Worm (Caenorhabditis elegans) whole organism, L4 larva: ENCODE results near the gene C04E12.5.
A peak's percentile ranks its signal among the peaks of the same experiment; 100 is the strongest.

ENCODE experiments used
- D1046.2 ChIP-seq: fragments of 200-800 bp; sonication (Bioruptor generic); IDR thresholded peaks from 2 replicates; pipeline ENCODE4 v1.3.6; 2022; ENCODE audit warnings: missing genetic modification characterization, missing compliant biosample characterization
- F26F4.8 ChIP-seq: fragments of 200-800 bp; sonication (Bioruptor generic); conservative IDR thresholded peaks from 2 replicates; pipeline ENCODE4 v1.3.6; 2022; ENCODE audit warnings: missing genetic modification characterization, missing compliant biosample characterization
- F37D6.2 ChIP-seq: sonication (generic microtip); optimal IDR thresholded peaks from 2 replicates; lab custom pipeline; 2016; ENCODE audit warnings: mild to moderate bottlenecking, missing genetic modification characterization, missing compliant biosample characterization
- F49E8.2 ChIP-seq: sonication (generic microtip); optimal IDR thresholded peaks from 2 replicates; lab custom pipeline; 2016; ENCODE audit warnings: missing compliant biosample characterization, mild to moderate bottlenecking, missing genetic modification characterization, borderline replicate concordance
- T20F7.1 ChIP-seq: fragments of 200-800 bp; sonication (Bioruptor generic); optimal IDR thresholded peaks from 2 replicates; lab custom pipeline; 2018; ENCODE audit warnings: mild to moderate bottlenecking, missing genetic modification characterization, missing compliant biosample characterization
- Y105C5A.15 ChIP-seq: fragments of 200-800 bp; sonication (Bioruptor generic); IDR thresholded peaks from 2 replicates; pipeline ENCODE4 v1.3.6; 2022; ENCODE audit warnings: missing genetic modification characterization, missing compliant biosample characterization
- Y5F2A.4 ChIP-seq: fragments of 200-800 bp; sonication (Bioruptor generic); optimal IDR thresholded peaks from 2 replicates; lab custom pipeline; 2018; ENCODE audit warnings: mild to moderate bottlenecking, missing genetic modification characterization, missing compliant biosample characterization
- ZK337.2 ChIP-seq: fragments of 200-800 bp; sonication (Bioruptor generic); IDR thresholded peaks from 2 replicates; pipeline ENCODE4 v1.3.6; 2022; ENCODE audit warnings: missing genetic modification reagents, missing genetic modification characterization, missing compliant biosample characterization
- aha-1 ChIP-seq: fragments of 150-350 bp; peaks from one replicate; lab custom pipeline; 2014; ENCODE audit warnings: missing biosample characterization, missing genetic modification characterization
- aly-2 ChIP-seq: sonication (generic microtip); optimal IDR thresholded peaks from 2 replicates; lab custom pipeline; 2018; ENCODE audit warnings: missing biosample characterization, missing genetic modification characterization
- ama-1 ChIP-seq: fragments of 150-350 bp; optimal IDR thresholded peaks from 2 replicates; lab custom pipeline; 2014; ENCODE audit warnings: inconsistent platforms, mixed read lengths
- arid-1 ChIP-seq: fragments of 200-800 bp; sonication (Bioruptor generic); conservative IDR thresholded peaks from 2 replicates; pipeline ENCODE4 v1.3.6; 2022; ENCODE audit warnings: missing genetic modification reagents, missing genetic modification characterization, missing compliant biosample characterization
- ceh-32 ChIP-seq: sonication (generic microtip); optimal IDR thresholded peaks from 2 replicates; lab custom pipeline; 2016; ENCODE audit warnings: mild to moderate bottlenecking, missing genetic modification characterization, missing compliant biosample characterization; ENCODE audit not compliant: poor library complexity
- ceh-62 ChIP-seq: sonication (generic microtip); optimal IDR thresholded peaks from 2 replicates; lab custom pipeline; 2017; ENCODE audit warnings: missing biosample characterization, missing genetic modification characterization
- ces-1 ChIP-seq: fragments of 150-350 bp; sonication (generic microtip); optimal IDR thresholded peaks from 4 replicates; lab custom pipeline; 2014; ENCODE audit warnings: missing biosample characterization, missing genetic modification reagents, missing genetic modification characterization
- ctbp-1 ChIP-seq: fragments of 200-800 bp; sonication (Bioruptor generic); IDR thresholded peaks from 2 replicates; pipeline ENCODE4 v1.3.6; 2022; ENCODE audit warnings: missing genetic modification reagents, missing genetic modification characterization, missing compliant biosample characterization
- daf-12 ChIP-seq: fragments of 150-350 bp; optimal IDR thresholded peaks from 2 replicates; lab custom pipeline; 2014; ENCODE audit warnings: missing biosample characterization, missing genetic modification reagents, missing genetic modification characterization
- daf-19 ChIP-seq: fragments of 200-800 bp; sonication (Bioruptor generic); conservative IDR thresholded peaks from 2 replicates; pipeline ENCODE4 v1.3.6; 2022; ENCODE audit warnings: missing genetic modification characterization, missing compliant biosample characterization
- dve-1 ChIP-seq: sonication (generic microtip); optimal IDR thresholded peaks from 2 replicates; lab custom pipeline; 2017; ENCODE audit warnings: antibody characterized with exemption, mild to moderate bottlenecking, missing genetic modification characterization, missing compliant biosample characterization; ENCODE audit not compliant: insufficient read depth
- egl-27 ChIP-seq: sonication (generic microtip); optimal IDR thresholded peaks from 3 replicates; lab custom pipeline; 2017; ENCODE audit warnings: missing biosample characterization, missing genetic modification reagents, missing genetic modification characterization
- gei-8 ChIP-seq: fragments of 200-800 bp; sonication (Bioruptor generic); optimal IDR thresholded peaks from 2 replicates; lab custom pipeline; 2018; ENCODE audit warnings: mild to moderate bottlenecking, missing genetic modification characterization, missing compliant biosample characterization
- hif-1 ChIP-seq, 2 experiments: sonication (generic microtip); optimal IDR thresholded peaks; 2 replicates each; lab custom pipeline; 2016 to 2017; ENCODE audit warnings: missing compliant biosample characterization in 2 of 2, missing genetic modification characterization in 2 of 2, missing genetic modification reagents in 2 of 2, missing genotype in 2 of 2, mild to moderate bottlenecking in 1 of 2
- hlh-30 ChIP-seq: sonication (generic microtip); optimal IDR thresholded peaks from 2 replicates; lab custom pipeline; 2017; ENCODE audit warnings: antibody characterized with exemption, mild to moderate bottlenecking, missing genetic modification characterization, missing compliant biosample characterization; ENCODE audit not compliant: insufficient read depth
- hmg-1.1 ChIP-seq: fragments of 200-800 bp; sonication (Bioruptor generic); IDR thresholded peaks from 2 replicates; pipeline ENCODE4 v1.3.6; 2022; ENCODE audit warnings: missing genetic modification reagents, missing genetic modification characterization, missing compliant biosample characterization
- lim-7 ChIP-seq: fragments of 200-800 bp; sonication (Bioruptor generic); IDR thresholded peaks from 2 replicates; pipeline ENCODE4 v1.3.6; 2022; ENCODE audit warnings: missing genetic modification characterization, missing compliant biosample characterization
- lin-1 ChIP-seq: fragments of 200-800 bp; sonication (Bioruptor generic); IDR thresholded peaks from 2 replicates; pipeline ENCODE4 v1.3.6; 2022; ENCODE audit warnings: missing genetic modification reagents, missing genetic modification characterization, missing compliant biosample characterization
- lin-15B ChIP-seq: fragments of 150-350 bp; sonication (generic microtip); optimal IDR thresholded peaks from 3 replicates; lab custom pipeline; 2014; ENCODE audit warnings: missing biosample characterization, missing genetic modification characterization
- lin-29 ChIP-seq: fragments of 200-800 bp; sonication (Bioruptor generic); IDR thresholded peaks from 2 replicates; pipeline ENCODE4 v1.3.6; 2022; ENCODE audit warnings: missing genetic modification reagents, missing genetic modification characterization, missing compliant biosample characterization
- lin-38 ChIP-seq: fragments of 200-800 bp; sonication (Bioruptor generic); IDR thresholded peaks from 2 replicates; pipeline ENCODE4 v1.3.6; 2022; ENCODE audit warnings: missing genetic modification reagents, missing genetic modification characterization, missing compliant biosample characterization
- lin-39 ChIP-seq: fragments of 150-350 bp; optimal IDR thresholded peaks from 2 replicates; lab custom pipeline; 2014; ENCODE audit warnings: missing biosample characterization, missing genetic modification reagents, missing genetic modification characterization
- lir-3 ChIP-seq: sonication (generic microtip); optimal IDR thresholded peaks from 2 replicates; lab custom pipeline; 2016; ENCODE audit warnings: mild to moderate bottlenecking, missing genetic modification characterization, missing compliant biosample characterization
- madf-9 ChIP-seq: fragments of 200-800 bp; sonication (Bioruptor generic); conservative IDR thresholded peaks from 2 replicates; pipeline ENCODE4 v1.3.6; 2022; ENCODE audit warnings: missing genetic modification reagents, missing genetic modification characterization, missing compliant biosample characterization
- mdl-1 ChIP-seq, 2 experiments: fragments of 150-350 bp in 1 of 2; sonication (generic microtip) in 1 of 2; optimal IDR thresholded peaks; 2 replicates each; lab custom pipeline; 2014 to 2017; ENCODE audit warnings: missing biosample characterization in 2 of 2, missing genetic modification characterization in 2 of 2
- mdt-29 ChIP-seq: fragments of 200-800 bp; sonication (Bioruptor generic); IDR thresholded peaks from 2 replicates; pipeline ENCODE4 v1.3.6; 2022; ENCODE audit warnings: missing genetic modification reagents, missing genetic modification characterization, missing compliant biosample characterization
- mxl-2 ChIP-seq: fragments of 200-800 bp; sonication (Bioruptor generic); conservative IDR thresholded peaks from 2 replicates; pipeline ENCODE4 v1.3.6; 2022; ENCODE audit warnings: missing genetic modification reagents, missing genetic modification characterization, missing compliant biosample characterization
- nhr-102 ChIP-seq: sonication (generic microtip); optimal IDR thresholded peaks from 2 replicates; lab custom pipeline; 2016; ENCODE audit warnings: mild to moderate bottlenecking, missing genetic modification characterization, moderate library complexity, missing compliant biosample characterization
- nhr-111 ChIP-seq: fragments of 200-800 bp; sonication (Bioruptor generic); optimal IDR thresholded peaks from 2 replicates; lab custom pipeline; 2018; ENCODE audit warnings: mild to moderate bottlenecking, missing genetic modification characterization, missing compliant biosample characterization
- nhr-41 ChIP-seq: fragments of 200-800 bp; sonication (Bioruptor generic); IDR thresholded peaks from 2 replicates; pipeline ENCODE4 v1.3.6; 2022; ENCODE audit warnings: missing genetic modification reagents, missing genetic modification characterization, missing compliant biosample characterization
- nhr-42 ChIP-seq: fragments of 200-800 bp; sonication (Bioruptor generic); IDR thresholded peaks from 2 replicates; pipeline ENCODE4 v1.3.6; 2022; ENCODE audit warnings: missing genetic modification characterization, missing compliant biosample characterization
- nhr-48 ChIP-seq: sonication (generic microtip); optimal IDR thresholded peaks from 2 replicates; lab custom pipeline; 2016; ENCODE audit warnings: mild to moderate bottlenecking, missing genetic modification characterization, missing compliant biosample characterization
- sdz-12 ChIP-seq: fragments of 200-800 bp; sonication (Bioruptor generic); optimal IDR thresholded peaks from 2 replicates; lab custom pipeline; 2018; ENCODE audit warnings: mild to moderate bottlenecking, missing genetic modification characterization, missing compliant biosample characterization
- skn-1 ChIP-seq: fragments of 150-350 bp; optimal IDR thresholded peaks from 2 replicates; lab custom pipeline; 2014; ENCODE audit warnings: missing biosample characterization, missing genetic modification characterization
- snpc-1.2 ChIP-seq: fragments of 200-800 bp; sonication (Bioruptor generic); IDR thresholded peaks from 2 replicates; pipeline ENCODE4 v1.3.6; 2022; ENCODE audit warnings: missing genetic modification reagents, missing genetic modification characterization, missing compliant biosample characterization
- unc-130 ChIP-seq: sonication (generic microtip); optimal IDR thresholded peaks from 2 replicates; lab custom pipeline; 2016; ENCODE audit warnings: missing genetic modification reagents, missing genetic modification characterization, missing compliant biosample characterization
- unc-62 ChIP-seq, 3 experiments: fragments of 150-350 bp in 1 of 3; sonication (generic microtip); optimal IDR thresholded peaks in 2 of 3; peaks in 1 of 3; 1 replicate in 1 of 3; 2 replicates in 2 of 3; lab custom pipeline; 2014 to 2017; ENCODE audit warnings: missing biosample characterization in 3 of 3, missing genetic modification characterization in 3 of 3, missing genetic modification reagents in 3 of 3, missing genotype in 1 of 3
- vab-7 ChIP-seq: fragments of 200-800 bp; sonication (Bioruptor generic); IDR thresholded peaks from 2 replicates; pipeline ENCODE4 v1.3.6; 2022; ENCODE audit warnings: missing genetic modification reagents, missing genetic modification characterization, missing compliant biosample characterization
- zag-1 ChIP-seq: fragments of 150-350 bp; optimal IDR thresholded peaks from 2 replicates; lab custom pipeline; 2014; ENCODE audit warnings: missing biosample characterization, missing genetic modification characterization
- zfp-3 ChIP-seq: fragments of 200-800 bp; sonication (Bioruptor generic); conservative IDR thresholded peaks from 2 replicates; pipeline ENCODE4 v1.3.6; 2022; ENCODE audit warnings: missing genetic modification reagents, missing genetic modification characterization, missing compliant biosample characterization
- zip-11 ChIP-seq: fragments of 200-800 bp; sonication (Bioruptor generic); IDR thresholded peaks from 2 replicates; pipeline ENCODE4 v1.3.6; 2022; ENCODE audit warnings: missing genetic modification characterization, missing compliant biosample characterization
- zip-2 ChIP-seq: fragments of 150-350 bp; optimal IDR thresholded peaks from 2 replicates; lab custom pipeline; 2014; ENCODE audit warnings: missing biosample characterization, missing genetic modification characterization
- ztf-7 ChIP-seq: fragments of 150-350 bp; optimal IDR thresholded peaks from 2 replicates; lab custom pipeline; 2014; ENCODE audit warnings: missing biosample characterization, missing genetic modification characterization

C04E12.5 gene

ce11 chrV:3315308-3315707 is 43.1 kb upstream of the C04E12.5 start, which contains the start of gene arrd-19 (continued):
- no peak for TF ChIP-seq D1046.2 (GFP tag; lab: Robert Waterston, UW)
- no peak for TF ChIP-seq unc-130 (GFP tag; lab: Kevin White, UChicago)
- TF ChIP-seq T20F7.1 (GFP tag; lab: Kevin White, UChicago) = no peak
- TF ChIP-seq skn-1 (tag; lab: Kevin White, UChicago) = no peak
- TF ChIP-seq mxl-2 (GFP tag; lab: Robert Waterston, UW) = no peak
- TF ChIP-seq ZK337.2 = no peak
- TF ChIP-seq F26F4.8 = no peak
- no peak for TF ChIP-seq gei-8
- TF ChIP-seq hlh-30 (tag; lab: Kevin White, UChicago) = peak; percentile 58
- TF ChIP-seq ceh-62 = no peak
- TF ChIP-seq ztf-7 = no peak
- TF ChIP-seq nhr-111 (GFP tag; lab: Kevin White, UChicago) = no peak
- TF ChIP-seq madf-9 (GFP tag; lab: Robert Waterston, UW) = no peak
- peak; percentile 99 for TF ChIP-seq aha-1 (tag; lab: Kevin White, UChicago)
- TF ChIP-seq lin-1 (GFP tag; lab: Robert Waterston, UW) = peak; percentile 89
- no peak for TF ChIP-seq F49E8.2 (tag; lab: Kevin White, UChicago)
- peak; percentile 90 for TF ChIP-seq nhr-48 (tag; lab: Kevin White, UChicago)
- no peak for TF ChIP-seq lin-39 (tag; lab: Kevin White, UChicago)
- no peak for TF ChIP-seq lin-38 (GFP tag; lab: Robert Waterston, UW)
- peak in 1 of 2 experiments; percentile 64 for TF ChIP-seq hif-1 (tag; optimal IDR thresholded peaks at IDR 0.05; lab: Kevin White, UChicago)
- no peak for TF ChIP-seq nhr-102
- no peak for TF ChIP-seq mdt-29 (GFP tag; lab: Robert Waterston, UW)
- peak; percentile 67; the same call in 1 of the 2 replicates for TF ChIP-seq arid-1 (GFP tag; lab: Robert Waterston, UW)
- no peak for TF ChIP-seq daf-12 (tag; lab: Kevin White, UChicago)
- no peak for TF ChIP-seq ama-1 (lab: Kevin White, UChicago)
- TF ChIP-seq vab-7 = no peak; the same call in 1 of the 2 replicates
- peak; percentile 41 for TF ChIP-seq F37D6.2 (tag; lab: Kevin White, UChicago)
- no peak for TF ChIP-seq ces-1 (GFP tag; lab: Kevin White, UChicago)
- TF ChIP-seq ctbp-1 (GFP tag; lab: Robert Waterston, UW) = peak; percentile 86
- peak; percentile 93 for TF ChIP-seq hmg-1.1 (GFP tag; lab: Robert Waterston, UW)
- TF ChIP-seq lin-29 (GFP tag; lab: Robert Waterston, UW) = peak; percentile 58; the same call in 1 of the 2 replicates
- TF ChIP-seq zag-1 (tag; lab: Kevin White, UChicago) = no peak
- peak; percentile 89 for TF ChIP-seq dve-1 (tag; lab: Kevin White, UChicago)
- TF ChIP-seq zip-2 (tag; lab: Kevin White, UChicago) = peak; percentile 5
- no peak for TF ChIP-seq lin-15B (tag; lab: Kevin White, UChicago)
- no peak for TF ChIP-seq daf-19 (GFP tag; lab: Robert Waterston, UW)
- TF ChIP-seq unc-62 (GFP tag; optimal IDR thresholded peaks at IDR 0.05 in 1 of 2; lab: Kevin White, UChicago) = peak in 1 of 2 experiments; percentile 97
- no peak for TF ChIP-seq unc-62 (tag; optimal IDR thresholded peaks at IDR 0.05; lab: Kevin White, UChicago)
- no peak for TF ChIP-seq aly-2 (tag; lab: Kevin White, UChicago)
- TF ChIP-seq nhr-42 (GFP tag; lab: Robert Waterston, UW) = no peak; the same call in 1 of the 2 replicates
- TF ChIP-seq Y105C5A.15 = no peak
- TF ChIP-seq ceh-32 = no peak
- no peak for TF ChIP-seq sdz-12 (GFP tag; lab: Kevin White, UChicago)
- TF ChIP-seq Y5F2A.4 = no peak
- no peak for TF ChIP-seq lim-7 (GFP tag; lab: Robert Waterston, UW)
- TF ChIP-seq egl-27 = no peak
- TF ChIP-seq lir-3 = no peak
- TF ChIP-seq snpc-1.2 (GFP tag; lab: Robert Waterston, UW) = no peak
- TF ChIP-seq nhr-41 = no peak
- no peak for TF ChIP-seq zip-11 (GFP tag; lab: Robert Waterston, UW)
- TF ChIP-seq zfp-3 (GFP tag; lab: Robert Waterston, UW) = no peak
- TF ChIP-seq mdl-1 (tag; optimal IDR thresholded peaks at IDR 0.05; lab: Kevin White, UChicago) = peak in 1 of 2 experiments; percentile 85
